Worm (Caenorhabditis elegans) whole organism, late embryonic: Measurements from ENCODE around the gene mre-11.

Experiments used
- K09A11.1 ChIP-seq: sonication (generic microtip); optimal IDR thresholded peaks from 2 replicates; lab custom pipeline; 2017; ENCODE audit warnings: antibody characterized with exemption, mild to moderate bottlenecking, missing genetic modification characterization, missing compliant biosample characterization; ENCODE audit not compliant: insufficient read depth
- ahr-1 ChIP-seq: sonication (generic microtip); optimal IDR thresholded peaks from 2 replicates; lab custom pipeline; 2016; ENCODE audit warnings: missing genetic modification characterization, missing compliant biosample characterization
- ama-1 ChIP-seq: fragments of 150-350 bp; optimal IDR thresholded peaks from 2 replicates; lab custom pipeline; 2014
- ceh-18 ChIP-seq: sonication (generic microtip); optimal IDR thresholded peaks from 2 replicates; lab custom pipeline; 2016; ENCODE audit warnings: missing genetic modification characterization, missing compliant biosample characterization
- ceh-19 ChIP-seq: fragments of 200-800 bp; sonication (Bioruptor generic); optimal IDR thresholded peaks from 2 replicates; lab custom pipeline; 2018; ENCODE audit warnings: mild to moderate bottlenecking, missing genetic modification characterization, missing compliant biosample characterization
- ceh-22 ChIP-seq: sonication (generic microtip); optimal IDR thresholded peaks from 2 replicates; lab custom pipeline; 2017; ENCODE audit warnings: missing biosample characterization, missing genetic modification characterization
- ceh-30 ChIP-seq: fragments of 150-350 bp; optimal IDR thresholded peaks from 2 replicates; lab custom pipeline; 2014; ENCODE audit warnings: missing biosample characterization, missing genetic modification characterization
- ceh-34 ChIP-seq: sonication (generic microtip); optimal IDR thresholded peaks from 2 replicates; lab custom pipeline; 2016; ENCODE audit warnings: mild to moderate bottlenecking, missing genetic modification characterization, missing compliant biosample characterization
- ceh-9 ChIP-seq: sonication (generic microtip); optimal IDR thresholded peaks from 2 replicates; lab custom pipeline; 2016; ENCODE audit warnings: mild to moderate bottlenecking, missing genetic modification characterization, inconsistent platforms, missing compliant biosample characterization
- dve-1 ChIP-seq: sonication (generic microtip); optimal IDR thresholded peaks from 2 replicates; lab custom pipeline; 2017; ENCODE audit warnings: antibody characterized with exemption, mild to moderate bottlenecking, missing genetic modification characterization, missing compliant biosample characterization
- elt-2 ChIP-seq: sonication (generic microtip); optimal IDR thresholded peaks from 2 replicates; lab custom pipeline; 2016; ENCODE audit warnings: missing genetic modification reagents, missing genetic modification characterization, missing compliant biosample characterization
- elt-4 ChIP-seq: sonication (generic microtip); optimal IDR thresholded peaks from 2 replicates; lab custom pipeline; 2016; ENCODE audit warnings: missing genetic modification characterization, missing compliant biosample characterization
- eyg-1 ChIP-seq: sonication (generic microtip); optimal IDR thresholded peaks from 2 replicates; lab custom pipeline; 2016; ENCODE audit warnings: missing genotype, missing genetic modification characterization, missing compliant biosample characterization
- fax-1 ChIP-seq: sonication (generic microtip); optimal IDR thresholded peaks from 2 replicates; lab custom pipeline; 2016; ENCODE audit warnings: missing genotype, missing genetic modification characterization, missing compliant biosample characterization
- gmeb-2 ChIP-seq: sonication (generic microtip); optimal IDR thresholded peaks from 2 replicates; lab custom pipeline; 2016; ENCODE audit warnings: missing genetic modification characterization, inconsistent platforms, missing compliant biosample characterization
- hlh-13 ChIP-seq: fragments of 200-800 bp; sonication (Bioruptor generic); optimal IDR thresholded peaks from 2 replicates; lab custom pipeline; 2018; ENCODE audit warnings: mild to moderate bottlenecking, missing genetic modification characterization, missing compliant biosample characterization
- hlh-30 ChIP-seq: sonication (generic microtip); optimal IDR thresholded peaks from 2 replicates; lab custom pipeline; 2017; ENCODE audit warnings: antibody characterized with exemption, missing genetic modification characterization, missing compliant biosample characterization; ENCODE audit not compliant: insufficient read depth
- nfya-1 ChIP-seq: sonication (generic microtip); optimal IDR thresholded peaks from 2 replicates; lab custom pipeline; 2017; ENCODE audit warnings: missing genetic modification characterization, mild to moderate bottlenecking, missing compliant biosample characterization, antibody characterized with exemption, moderate library complexity
- nhr-232 ChIP-seq: sonication (generic microtip); optimal IDR thresholded peaks from 2 replicates; lab custom pipeline; 2016; ENCODE audit warnings: missing genetic modification characterization, missing compliant biosample characterization
- npax-4 ChIP-seq: sonication (generic microtip); optimal IDR thresholded peaks from 2 replicates; lab custom pipeline; 2016; ENCODE audit warnings: missing genetic modification characterization, missing compliant biosample characterization
- odd-2 ChIP-seq: sonication (generic microtip); optimal IDR thresholded peaks from 2 replicates; lab custom pipeline; 2017; ENCODE audit warnings: antibody characterized with exemption, mild to moderate bottlenecking, missing genetic modification characterization, missing compliant biosample characterization
- pat-9 ChIP-seq: fragments of 200-800 bp; sonication (Bioruptor generic); optimal IDR thresholded peaks from 2 replicates; lab custom pipeline; 2018; ENCODE audit warnings: mild to moderate bottlenecking, missing genetic modification characterization, moderate library complexity, missing compliant biosample characterization
- pha-4 ChIP-seq: fragments of 150-350 bp; optimal IDR thresholded peaks from 2 replicates; lab custom pipeline; 2018; ENCODE audit warnings: missing biosample characterization, missing genetic modification reagents, missing genetic modification characterization
- pqm-1 ChIP-seq: sonication (generic microtip); optimal IDR thresholded peaks from 2 replicates; lab custom pipeline; 2016; ENCODE audit warnings: missing genetic modification characterization, missing compliant biosample characterization
- pros-1 ChIP-seq: fragments of 150-350 bp; optimal IDR thresholded peaks from 2 replicates; lab custom pipeline; 2014; ENCODE audit warnings: missing biosample characterization, missing genetic modification reagents, missing genetic modification characterization
- ref-2 ChIP-seq: sonication (generic microtip); optimal IDR thresholded peaks from 2 replicates; lab custom pipeline; 2016; ENCODE audit warnings: missing genetic modification characterization, missing compliant biosample characterization
- rnt-1 ChIP-seq: sonication (generic microtip); optimal IDR thresholded peaks from 2 replicates; lab custom pipeline; 2016; ENCODE audit warnings: missing genetic modification characterization, missing compliant biosample characterization
- tbx-2 ChIP-seq: sonication (generic microtip); optimal IDR thresholded peaks from 2 replicates; lab custom pipeline; 2016; ENCODE audit warnings: missing genetic modification characterization, missing compliant biosample characterization
- tbx-7 ChIP-seq: sonication (generic microtip); optimal IDR thresholded peaks from 2 replicates; lab custom pipeline; 2016; ENCODE audit warnings: missing genotype, missing genetic modification characterization, missing compliant biosample characterization
- ttx-3 ChIP-seq: sonication (generic microtip); optimal IDR thresholded peaks from 2 replicates; lab custom pipeline; 2016; ENCODE audit warnings: missing genetic modification reagents, missing genetic modification characterization, missing compliant biosample characterization
- unc-3 ChIP-seq, 2 experiments: fragments of 200-800 bp in 1 of 2; sonication (Bioruptor generic) in 1 of 2; sonication (generic microtip) in 1 of 2; conservative IDR thresholded peaks in 1 of 2; optimal IDR thresholded peaks in 1 of 2; 2 replicates each; pipeline versions ENCODE4 v1.3.6 to Lab custom; 2016 to 2022; ENCODE audit warnings: missing compliant biosample characterization in 2 of 2, missing genetic modification characterization in 2 of 2, missing genetic modification reagents in 1 of 2
- unc-42 ChIP-seq: sonication (generic microtip); optimal IDR thresholded peaks from 2 replicates; lab custom pipeline; 2016; ENCODE audit warnings: missing genotype, missing genetic modification characterization, missing compliant biosample characterization
- unc-55 ChIP-seq: sonication (generic microtip); optimal IDR thresholded peaks from 2 replicates; lab custom pipeline; 2017; ENCODE audit warnings: missing biosample characterization, missing genetic modification reagents, missing genetic modification characterization

Gene mre-11

DNA sequence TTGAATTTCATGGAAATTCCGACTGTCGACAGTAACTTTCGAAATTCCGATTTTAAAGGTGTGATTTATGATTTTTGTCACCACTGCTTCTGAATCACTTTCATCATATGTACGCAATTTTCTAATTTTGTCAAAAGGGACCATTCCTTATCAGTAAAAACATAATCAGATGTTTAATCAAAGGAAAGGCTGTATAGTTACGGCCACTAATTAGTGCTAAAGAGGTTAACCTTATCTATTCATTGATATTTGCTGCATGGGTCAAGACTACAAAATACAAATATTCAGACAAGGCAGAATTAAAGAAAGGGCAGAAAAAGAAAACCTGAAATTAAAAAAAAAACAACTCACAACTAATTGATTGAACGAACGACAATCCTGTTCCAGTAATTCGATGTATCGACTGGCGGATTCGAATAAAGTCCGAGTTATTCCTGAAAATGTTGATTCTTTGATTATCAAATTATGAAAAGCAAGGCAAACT lies 4.6 kb downstream of the mre-11 start, which contains the start of gene T28B11.1:
TSS of gene T28B11.1 (minus strand) at position 434 of the 484 bp plus-strand sequence.
- TF ChIP-seq ceh-30 (tag; lab: Kevin White, UChicago), result no peak
- TF ChIP-seq fax-1 (tag; lab: Kevin White, UChicago), result no peak
- peak; percentile 94 for TF ChIP-seq elt-2 (tag; lab: Kevin White, UChicago)

DNA sequence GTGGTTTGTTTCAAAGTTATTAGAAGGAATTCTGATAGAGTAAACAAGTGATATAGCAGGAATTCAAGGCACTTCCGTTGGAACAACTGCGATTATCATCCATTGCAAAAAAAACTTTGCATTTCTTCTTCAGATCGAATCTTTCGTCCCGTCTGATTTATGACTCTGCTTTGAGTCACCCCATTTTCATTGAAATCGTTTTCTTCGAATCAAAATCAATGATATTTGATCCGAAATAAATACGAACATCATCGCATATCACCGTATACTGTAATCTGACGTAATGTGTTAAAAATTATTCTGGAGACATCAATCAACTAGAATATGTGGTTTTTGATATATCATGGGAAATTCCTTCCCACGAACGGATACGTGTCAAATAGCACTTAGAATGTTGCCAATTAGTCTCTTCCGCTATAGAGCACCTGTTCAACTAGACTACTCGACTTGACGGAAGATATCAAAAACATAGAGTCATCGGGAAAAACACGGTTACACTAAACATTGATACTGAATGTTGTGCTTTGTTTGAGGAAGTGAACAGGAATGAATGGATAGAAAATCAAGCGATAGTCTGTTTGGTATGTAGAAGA lies 5.7 kb downstream of the mre-11 start:
- peak; percentile 47 for TF ChIP-seq unc-55 (GFP tag; lab: Kevin White, UChicago)
- no peak for TF ChIP-seq K09A11.1 (tag; lab: Kevin White, UChicago)

DNA sequence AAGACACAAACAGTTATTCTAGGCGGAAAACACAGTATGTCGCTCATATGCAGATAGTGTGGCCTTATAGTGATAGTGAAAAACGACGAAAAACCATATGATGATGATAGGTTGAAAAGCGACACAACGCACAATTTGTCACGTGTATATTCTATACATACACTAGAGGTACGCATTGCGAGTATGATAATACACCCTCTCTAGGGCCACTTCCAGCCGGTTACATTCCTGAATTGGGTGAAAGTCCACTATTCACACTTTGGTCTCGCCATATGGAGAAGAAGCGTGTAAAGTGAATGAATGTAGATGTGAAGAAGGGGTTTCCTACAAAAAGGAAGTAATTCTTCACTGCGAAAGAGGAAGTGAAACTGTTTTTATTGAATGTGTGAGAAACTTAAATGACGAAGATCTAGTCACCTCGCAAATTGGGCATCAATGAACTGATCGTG lies 7.2 kb downstream of the mre-11 start:
- TF ChIP-seq elt-2 (tag; lab: Kevin White, UChicago) (peak; percentile 45), dve-1 (tag; lab: Kevin White, UChicago) (peak; percentile 66), hlh-30 (tag; lab: Kevin White, UChicago) (peak; percentile 7), pqm-1 (tag; lab: Kevin White, UChicago) (peak; percentile 21), ahr-1 (tag; lab: Kevin White, UChicago) (no peak), tbx-2 (no peak)

DNA sequence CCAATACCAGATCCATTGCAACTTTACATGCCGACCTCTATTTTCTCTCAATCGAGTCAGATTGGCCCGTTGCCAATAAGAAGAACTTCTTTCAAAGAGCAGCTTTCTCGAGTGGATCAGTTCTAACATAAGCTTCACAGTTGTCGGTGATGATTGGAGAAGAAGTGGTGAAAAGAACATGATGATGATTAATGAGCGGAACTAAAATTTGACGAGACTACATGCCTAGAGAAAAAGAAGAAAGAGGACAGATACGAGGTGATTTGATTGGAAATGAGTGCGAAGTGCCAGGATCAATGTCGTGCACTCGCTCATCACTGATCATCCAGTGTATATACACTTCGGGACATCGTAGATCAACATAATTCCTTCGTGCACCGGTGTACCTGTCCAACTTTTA lies 9.0 kb downstream of the mre-11 start:
- TF ChIP-seq ceh-18 (tag; lab: Kevin White, UChicago) (peak; percentile 73), pha-4 (tag; lab: Kevin White, UChicago) (no peak), unc-55 (GFP tag; lab: Kevin White, UChicago) (peak; percentile 92), ttx-3 (tag; lab: Kevin White, UChicago) (no peak), nfya-1 (tag; lab: Kevin White, UChicago) (peak; percentile 32), fax-1 (tag; lab: Kevin White, UChicago) (no peak), ceh-34 (no peak), K09A11.1 (tag; lab: Kevin White, UChicago) (no peak), rnt-1 (tag; lab: Kevin White, UChicago) (peak; percentile 19)

DNA sequence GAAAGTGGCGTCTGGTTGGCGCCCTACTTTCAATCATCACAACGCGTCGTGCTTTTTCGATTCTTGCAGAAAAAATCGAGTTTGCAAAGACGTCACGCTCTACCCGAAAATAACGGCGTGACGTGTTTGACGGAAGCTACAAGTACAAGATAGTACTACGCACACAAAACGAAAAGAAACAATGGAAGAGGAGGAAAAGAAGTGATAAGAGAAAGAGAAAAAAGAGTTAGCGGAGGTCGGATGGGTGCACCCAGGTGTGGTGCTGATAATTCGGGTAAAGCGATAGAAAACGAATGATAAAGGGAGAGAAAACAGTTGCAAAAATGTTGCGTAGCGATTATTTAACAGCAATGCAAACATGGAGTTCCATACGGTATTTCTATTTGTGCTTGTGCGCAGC lies 10.0 kb downstream of the mre-11 start:
- TF ChIP-seq ceh-22 (tag; lab: Kevin White, UChicago) (no peak), unc-42 (tag; lab: Kevin White, UChicago) (no peak), tbx-7 (tag; lab: Kevin White, UChicago) (no peak), elt-2 (tag; lab: Kevin White, UChicago) (peak; percentile 88)

DNA sequence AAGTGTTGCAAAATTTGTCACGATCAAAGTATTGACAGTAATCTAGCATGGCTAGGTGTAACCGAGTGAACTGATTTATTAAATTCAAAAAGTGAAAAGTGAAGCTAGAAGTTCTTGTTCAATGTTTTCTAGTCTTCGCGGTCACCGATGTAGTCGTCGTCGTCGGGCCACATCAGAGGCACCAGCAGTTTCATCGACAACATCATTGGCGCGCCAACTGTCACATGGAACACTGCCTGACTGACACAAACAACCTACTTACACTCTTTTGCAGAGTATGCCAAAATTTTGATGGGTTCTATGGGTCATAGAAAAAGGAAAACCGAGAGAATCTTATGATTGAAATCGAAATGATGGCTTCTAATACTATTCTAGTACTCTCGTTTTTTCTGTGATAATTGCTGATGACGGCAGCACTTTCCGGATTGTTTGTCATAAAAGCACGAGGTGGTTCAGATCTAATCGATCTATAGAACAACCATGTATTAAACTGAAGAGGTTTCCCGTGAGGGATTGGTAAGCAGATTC lies 11.2 kb downstream of the mre-11 start:
- TF ChIP-seq odd-2 (tag; lab: Kevin White, UChicago), result no peak
- no peak for TF ChIP-seq nhr-232 (tag; lab: Kevin White, UChicago)
- no peak for TF ChIP-seq hlh-13 (GFP tag; lab: Kevin White, UChicago)
- no peak for TF ChIP-seq ceh-9 (tag; lab: Kevin White, UChicago)
- TF ChIP-seq hlh-30 (tag; lab: Kevin White, UChicago), result no peak
- TF ChIP-seq dve-1 (tag; lab: Kevin White, UChicago), result no peak
- no peak for TF ChIP-seq gmeb-2 (tag; lab: Kevin White, UChicago)
- TF ChIP-seq unc-3 (GFP tag; conservative IDR thresholded peaks at IDR 0.05; lab: Robert Waterston, UW), result no peak
- TF ChIP-seq unc-3 (tag; optimal IDR thresholded peaks at IDR 0.05; lab: Kevin White, UChicago), result no peak
- no peak for TF ChIP-seq elt-2 (tag; lab: Kevin White, UChicago)
- no peak for TF ChIP-seq ceh-19
- TF ChIP-seq npax-4 (tag; lab: Kevin White, UChicago), result no peak
- TF ChIP-seq pros-1 (tag; lab: Kevin White, UChicago), result no peak
- TF ChIP-seq pat-9 (tag; lab: Kevin White, UChicago), result no peak
- TF ChIP-seq eyg-1 (tag; lab: Kevin White, UChicago), result no peak
- TF ChIP-seq unc-42 (tag; lab: Kevin White, UChicago), result no peak
- no peak for TF ChIP-seq ceh-18 (tag; lab: Kevin White, UChicago)
- no peak for TF ChIP-seq ahr-1 (tag; lab: Kevin White, UChicago)
- TF ChIP-seq elt-4 (tag; lab: Kevin White, UChicago), result no peak
- no peak for TF ChIP-seq ama-1
- no peak for TF ChIP-seq ref-2 (tag; lab: Kevin White, UChicago)
